Worm (Caenorhabditis elegans) whole organism, young adult: Measurements from ENCODE around the gene mpk-1.
A peak's percentile ranks its signal among the peaks of the same experiment; 100 is the strongest.

Experiments
- B0336.3 ChIP-seq: fragments of 200-800 bp; sonication (Bioruptor generic); IDR thresholded peaks from 2 replicates; pipeline ENCODE4 v1.3.6; 2022; ENCODE audit warnings: missing genetic modification characterization, missing compliant biosample characterization
- D2030.7 ChIP-seq: fragments of 200-800 bp; sonication (Bioruptor generic); IDR thresholded peaks from 2 replicates; pipeline ENCODE4 v1.3.6; 2022; ENCODE audit warnings: missing genetic modification reagents, missing genetic modification characterization, missing compliant biosample characterization
- F39B2.1 ChIP-seq: fragments of 200-800 bp; sonication (Bioruptor generic); IDR thresholded peaks from 2 replicates; pipeline ENCODE4 v1.3.6; 2022; ENCODE audit warnings: missing genetic modification reagents, missing genetic modification characterization, missing compliant biosample characterization
- F52B5.7 ChIP-seq: sonication (generic microtip); optimal IDR thresholded peaks from 2 replicates; lab custom pipeline; 2016; ENCODE audit warnings: mild to moderate bottlenecking, missing genetic modification characterization, missing compliant biosample characterization
- T26A5.8 ChIP-seq: sonication (generic microtip); optimal IDR thresholded peaks from 2 replicates; lab custom pipeline; 2016; ENCODE audit warnings: missing genetic modification characterization, missing compliant biosample characterization
- Y53F4B.3 ChIP-seq: fragments of 200-800 bp; sonication (Bioruptor generic); IDR thresholded peaks from 2 replicates; pipeline ENCODE4 v1.3.6; 2022; ENCODE audit warnings: missing genetic modification reagents, missing genetic modification characterization, missing compliant biosample characterization
- attf-6 ChIP-seq: fragments of 200-800 bp; sonication (Bioruptor generic); IDR thresholded peaks from 2 replicates; pipeline ENCODE4 v1.3.6; 2022; ENCODE audit warnings: missing genetic modification reagents, missing genetic modification characterization, missing compliant biosample characterization
- cebp-1 ChIP-seq, 2 experiments: fragments of 200-800 bp in 1 of 2; sonication (Bioruptor generic) in 1 of 2; sonication (generic microtip) in 1 of 2; IDR thresholded peaks in 1 of 2; optimal IDR thresholded peaks in 1 of 2; 2 replicates each; pipeline versions ENCODE4 v1.3.6 to Lab custom; 2017 to 2022; ENCODE audit warnings: missing compliant biosample characterization in 2 of 2, missing genetic modification characterization in 2 of 2, mild to moderate bottlenecking in 1 of 2, missing genetic modification reagents in 1 of 2, moderate library complexity in 1 of 2
- ceh-58 ChIP-seq: fragments of 200-800 bp; sonication (Bioruptor generic); IDR thresholded peaks from 2 replicates; pipeline ENCODE4 v1.3.6; 2022; ENCODE audit warnings: missing genetic modification characterization, missing compliant biosample characterization
- ceh-79 ChIP-seq: sonication (generic microtip); optimal IDR thresholded peaks from 2 replicates; lab custom pipeline; 2017; ENCODE audit warnings: mild to moderate bottlenecking, missing genetic modification characterization, missing compliant biosample characterization
- ceh-91 ChIP-seq: fragments of 200-800 bp; sonication (Bioruptor generic); IDR thresholded peaks from 2 replicates; pipeline ENCODE4 v1.3.6; 2022; ENCODE audit warnings: missing genetic modification reagents, missing genetic modification characterization, missing compliant biosample characterization
- dox-1 ChIP-seq: fragments of 200-800 bp; sonication (Bioruptor generic); IDR thresholded peaks from 2 replicates; pipeline ENCODE4 v1.3.6; 2022; ENCODE audit warnings: missing genetic modification reagents, missing genetic modification characterization, missing compliant biosample characterization
- egl-18 ChIP-seq: fragments of 200-800 bp; sonication (Bioruptor generic); IDR thresholded peaks from 2 replicates; pipeline ENCODE4 v1.3.6; 2022; ENCODE audit warnings: missing genetic modification reagents, missing genetic modification characterization, missing compliant biosample characterization
- him-1 ChIP-seq: sonication (generic microtip); optimal IDR thresholded peaks from 2 replicates; lab custom pipeline; 2016; ENCODE audit warnings: missing genotype, missing genetic modification reagents, missing genetic modification characterization, missing compliant biosample characterization
- hmg-1.2 ChIP-seq: fragments of 200-800 bp; sonication (Bioruptor generic); IDR thresholded peaks from 2 replicates; pipeline ENCODE4 v1.3.6; 2022; ENCODE audit warnings: missing genetic modification reagents, missing genetic modification characterization, missing compliant biosample characterization
- hrde-1 ChIP-seq: sonication (generic microtip); optimal IDR thresholded peaks from 2 replicates; lab custom pipeline; 2016; ENCODE audit warnings: missing genetic modification characterization, mild to moderate bottlenecking, missing compliant biosample characterization, moderate library complexity, missing genotype, missing genetic modification reagents, borderline replicate concordance
- lag-1 ChIP-seq: fragments of 200-800 bp; sonication (Bioruptor generic); IDR thresholded peaks from 2 replicates; pipeline ENCODE4 v1.3.6; 2022; ENCODE audit warnings: missing genetic modification reagents, missing genetic modification characterization, missing compliant biosample characterization
- lin-26 ChIP-seq: fragments of 200-800 bp; sonication (Bioruptor generic); IDR thresholded peaks from 2 replicates; pipeline ENCODE4 v1.3.6; 2022; ENCODE audit warnings: missing genetic modification reagents, missing genetic modification characterization, missing compliant biosample characterization
- lin-35 ChIP-seq, 3 experiments: fragments of 150-350 bp in 2 of 3; sonication (generic microtip) in 1 of 3; optimal IDR thresholded peaks; 2 replicates each; lab custom pipeline; 2014 to 2018; ENCODE audit warnings: missing biosample characterization in 3 of 3, missing genetic modification characterization in 3 of 3, missing genetic modification reagents in 3 of 3
- lin-40 ChIP-seq: sonication (generic microtip); optimal IDR thresholded peaks from 2 replicates; lab custom pipeline; 2016; ENCODE audit warnings: missing genetic modification characterization, mild to moderate bottlenecking, missing compliant biosample characterization, missing genotype, missing genetic modification reagents
- lsl-1 ChIP-seq: fragments of 200-800 bp; sonication (Bioruptor generic); optimal IDR thresholded peaks from 2 replicates; lab custom pipeline; 2018; ENCODE audit warnings: mild to moderate bottlenecking, missing genetic modification characterization, moderate library complexity, missing compliant biosample characterization
- madf-6 ChIP-seq: fragments of 200-800 bp; sonication (Bioruptor generic); IDR thresholded peaks from 2 replicates; pipeline ENCODE4 v1.3.6; 2022; ENCODE audit warnings: missing genetic modification reagents, missing genetic modification characterization, missing compliant biosample characterization
- madf-8 ChIP-seq: fragments of 200-800 bp; sonication (Bioruptor generic); conservative IDR thresholded peaks from 2 replicates; pipeline ENCODE4 v1.3.6; 2022; ENCODE audit warnings: missing genetic modification reagents, missing genetic modification characterization, missing compliant biosample characterization
- mel-28 ChIP-seq: sonication (generic microtip); optimal IDR thresholded peaks from 2 replicates; lab custom pipeline; 2016; ENCODE audit warnings: borderline replicate concordance, mild to moderate bottlenecking, missing genetic modification characterization, missing compliant biosample characterization
- mes-4 ChIP-seq: sonication (generic microtip); optimal IDR thresholded peaks from 2 replicates; lab custom pipeline; 2016; ENCODE audit warnings: missing genotype, missing genetic modification characterization, missing compliant biosample characterization
- nfya-1 ChIP-seq: sonication (generic microtip); optimal IDR thresholded peaks from 2 replicates; lab custom pipeline; 2017; ENCODE audit warnings: antibody characterized with exemption, missing compliant biosample characterization, missing genetic modification characterization, borderline replicate concordance; ENCODE audit not compliant: insufficient read depth
- nhr-120 ChIP-seq: fragments of 200-800 bp; sonication (Bioruptor generic); IDR thresholded peaks from 2 replicates; pipeline ENCODE4 v1.3.6; 2022; ENCODE audit warnings: missing genetic modification characterization, missing compliant biosample characterization
- nhr-179 ChIP-seq: sonication (generic microtip); optimal IDR thresholded peaks from 2 replicates; lab custom pipeline; 2016; ENCODE audit warnings: mild to moderate bottlenecking, missing genetic modification characterization, missing compliant biosample characterization
- nhr-27 ChIP-seq: fragments of 200-800 bp; sonication (Bioruptor generic); optimal IDR thresholded peaks from 2 replicates; lab custom pipeline; 2018; ENCODE audit warnings: mild to moderate bottlenecking, missing genetic modification characterization, moderate library complexity, missing compliant biosample characterization
- nhr-80 ChIP-seq: sonication (generic microtip); optimal IDR thresholded peaks from 2 replicates; lab custom pipeline; 2016; ENCODE audit warnings: missing genetic modification characterization, missing compliant biosample characterization
- repo-1 ChIP-seq: sonication (generic microtip); optimal IDR thresholded peaks from 2 replicates; lab custom pipeline; 2017; ENCODE audit warnings: mild to moderate bottlenecking, missing genetic modification characterization, missing compliant biosample characterization
- rpc-1 ChIP-seq, 2 experiments: fragments of 150-350 bp in 1 of 2; sonication (generic microtip) in 1 of 2; optimal IDR thresholded peaks; 2 replicates each; lab custom pipeline; 2014 to 2018; ENCODE audit warnings: missing biosample characterization in 1 of 2, missing genetic modification characterization in 1 of 2, missing genetic modification reagents in 1 of 2, missing genotype in 1 of 2
- sdz-38 ChIP-seq: sonication (generic microtip); optimal IDR thresholded peaks from 2 replicates; lab custom pipeline; 2016; ENCODE audit warnings: missing genotype, missing genetic modification characterization, missing compliant biosample characterization
- sptf-2 ChIP-seq: fragments of 200-800 bp; sonication (Bioruptor generic); optimal IDR thresholded peaks from 2 replicates; lab custom pipeline; 2018; ENCODE audit warnings: mild to moderate bottlenecking, missing genetic modification characterization, missing compliant biosample characterization
- unc-62 ChIP-seq: fragments of 150-350 bp; optimal IDR thresholded peaks from 2 replicates; lab custom pipeline; 2014; ENCODE audit warnings: missing biosample characterization, missing genetic modification reagents, missing genetic modification characterization
- xnd-1 ChIP-seq: sonication (generic microtip); optimal IDR thresholded peaks from 2 replicates; lab custom pipeline; 2016; ENCODE audit warnings: missing genotype, missing genetic modification reagents, missing genetic modification characterization, missing compliant biosample characterization
- ztf-18 ChIP-seq: sonication (generic microtip); optimal IDR thresholded peaks from 2 replicates; lab custom pipeline; 2016; ENCODE audit warnings: missing genotype, mild to moderate bottlenecking, missing genetic modification characterization, missing compliant biosample characterization
- ztf-25 ChIP-seq: fragments of 200-800 bp; sonication (Bioruptor generic); IDR thresholded peaks from 2 replicates; pipeline ENCODE4 v1.3.6; 2022; ENCODE audit warnings: missing genetic modification reagents, missing genetic modification characterization, missing compliant biosample characterization
- ztf-28 ChIP-seq: fragments of 200-800 bp; sonication (Bioruptor generic); IDR thresholded peaks from 2 replicates; pipeline ENCODE4 v1.3.6; 2022; ENCODE audit warnings: missing genetic modification reagents, missing genetic modification characterization, missing compliant biosample characterization

Gene mpk-1

ce11 chrIII:4232811-4233269, 4.9 kb upstream of the mpk-1 start, which contains the start of gene nhr-20:
TSS of gene nhr-20 (minus strand) at chrIII:4233219.
- no peak for TF ChIP-seq him-1 (tag; lab: Kevin White, UChicago)
- TF ChIP-seq ztf-28 (GFP tag; lab: Robert Waterston, UW) = no peak
- no peak for TF ChIP-seq sdz-38 (tag; lab: Kevin White, UChicago)
- TF ChIP-seq ztf-18 (tag; lab: Kevin White, UChicago) = no peak
- TF ChIP-seq cebp-1 (GFP tag; IDR thresholded peaks at IDR 0.05; lab: Robert Waterston, UW) = no peak
- TF ChIP-seq cebp-1 (tag; optimal IDR thresholded peaks at IDR 0.05; lab: Kevin White, UChicago) = no peak
- TF ChIP-seq lin-35 (GFP tag; optimal IDR thresholded peaks at IDR 0.05; lab: Kevin White, UChicago) = no peak
- no peak for TF ChIP-seq hrde-1 (tag; lab: Kevin White, UChicago)
- TF ChIP-seq ztf-25 = no peak
- no peak for TF ChIP-seq lag-1 (GFP tag; lab: Robert Waterston, UW)
- no peak for TF ChIP-seq attf-6 (GFP tag; lab: Robert Waterston, UW)
- no peak for TF ChIP-seq T26A5.8 (tag; lab: Kevin White, UChicago)
- no peak for TF ChIP-seq nhr-27 (tag; lab: Kevin White, UChicago)
- no peak for TF ChIP-seq egl-18 (GFP tag; lab: Robert Waterston, UW)

- no peak for TF ChIP-seq lin-40 (tag; lab: Kevin White, UChicago)
- TF ChIP-seq unc-62 (GFP tag; lab: Kevin White, UChicago) = no peak
- TF ChIP-seq nhr-179 (tag; lab: Kevin White, UChicago) = no peak
- TF ChIP-seq mes-4 (tag; lab: Kevin White, UChicago) = no peak
- no peak for TF ChIP-seq madf-6
- TF ChIP-seq lin-26 = no peak
- no peak for TF ChIP-seq mel-28 (tag; lab: Kevin White, UChicago)
- no peak for TF ChIP-seq repo-1 (tag; lab: Kevin White, UChicago)
These were observed 3.5 kb upstream of the mpk-1 start for ce11 chrIII:4231372-4231771.

- TF ChIP-seq hmg-1.2 (GFP tag; lab: Robert Waterston, UW) (0 out of 2 replicates have a peak, but pooled peaks have one; percentile 19), Y53F4B.3 (no peak), nhr-120 (no peak), dox-1 (GFP tag; lab: Robert Waterston, UW) (0 out of 2 replicates have a peak, but pooled peaks have one; percentile 17), ceh-91 (GFP tag; lab: Robert Waterston, UW) (peak; percentile 49; the same call in 1 of the 2 replicates), madf-6 (peak; percentile 61), nfya-1 (tag; lab: Kevin White, UChicago) (no peak), madf-8 (0 out of 2 replicates have a peak, but pooled peaks have one; percentile 22), lsl-1 (GFP tag; lab: Kevin White, UChicago) (peak; percentile 88), him-1 (tag; lab: Kevin White, UChicago) (peak; percentile 58), D2030.7 (GFP tag; lab: Robert Waterston, UW) (peak; percentile 27; the same call in 1 of the 2 replicates), nhr-80 (tag; lab: Kevin White, UChicago) (no peak), B0336.3 (no peak), xnd-1 (tag; lab: Kevin White, UChicago) (peak; percentile 15)
These were observed 2.2 kb upstream of the mpk-1 start for ce11 chrIII:4230092-4230491.

ce11 chrIII:4228841-4229240, 933 bp upstream of the mpk-1 start, which contains the start of gene F43C1.5:
TSS of gene F43C1.5 (plus strand) at chrIII:4229141.
- no peak for TF ChIP-seq ceh-91 (GFP tag; lab: Robert Waterston, UW)
- no peak for TF ChIP-seq ztf-25
- no peak for TF ChIP-seq rpc-1 (optimal IDR thresholded peaks at IDR 0.05; lab: Kevin White, UChicago)
- TF ChIP-seq rpc-1 (tag; optimal IDR thresholded peaks at IDR 0.05; lab: Kevin White, UChicago) = no peak
- TF ChIP-seq F52B5.7 = no peak
- no peak for TF ChIP-seq ceh-79
- no peak for TF ChIP-seq xnd-1 (tag; lab: Kevin White, UChicago)
- no peak for TF ChIP-seq T26A5.8 (tag; lab: Kevin White, UChicago)
- no peak for TF ChIP-seq sptf-2
- TF ChIP-seq F39B2.1 (GFP tag; lab: Robert Waterston, UW) = no peak
- no peak for TF ChIP-seq ceh-58 (GFP tag; lab: Robert Waterston, UW)
